Fruit fly (Drosophila melanogaster): ENCODE results near the gene CG1958.
A peak's percentile ranks its signal among the peaks of the same experiment; 100 is the strongest.

Gene CG1958

dm6 chrX:7293133-7293873 lies 26.6 kb downstream of the CG1958 start (continued):
- TF ChIP-seq CG18262 (tag; optimal IDR thresholded peaks at IDR 0.05): peak; percentile 86
- no peak for TF ChIP-seq sc (optimal IDR thresholded peaks at IDR 0.05)
- peak; percentile 72 for TF ChIP-seq sc (GFP tag; optimal IDR thresholded peaks at IDR 0.05)
- TF ChIP-seq CG34422 (GFP tag; IDR thresholded peaks at IDR 0.05): peak; percentile 82
- TF ChIP-seq bab2 (GFP tag; optimal IDR thresholded peaks at IDR 0.05): peak; percentile 74
- peak; percentile 87 for TF ChIP-seq ATbp (GFP tag; optimal IDR thresholded peaks at IDR 0.05)
- TF ChIP-seq fd64A (GFP tag; optimal IDR thresholded peaks at IDR 0.05): peak; percentile 56
- TF ChIP-seq CG17568 (GFP tag; optimal IDR thresholded peaks at IDR 0.05): peak; percentile 64
- TF ChIP-seq CG12391 (tag; optimal IDR thresholded peaks at IDR 0.05): peak; percentile 76
- TF ChIP-seq Awh (GFP tag; IDR thresholded peaks at IDR 0.05): peak; percentile 89
- no peak for TF ChIP-seq vnd (GFP tag; IDR thresholded peaks at IDR 0.05; ENCODE audit: partially characterized antibody)
- peak; percentile 32 for TF ChIP-seq Nf-YC (tag; optimal IDR thresholded peaks at IDR 0.05)
- no peak for TF ChIP-seq chinmo (GFP tag; IDR thresholded peaks at IDR 0.05; ENCODE audit: partially characterized antibody)
- TF ChIP-seq croc (GFP tag; conservative IDR thresholded peaks at IDR 0.05): peak; percentile 87
- TF ChIP-seq fu2 (GFP tag; optimal IDR thresholded peaks at IDR 0.05): peak; percentile 18
- peak; percentile 64 for TF ChIP-seq tgo (GFP tag; IDR thresholded peaks at IDR 0.05)
- peak; percentile 58 for TF ChIP-seq CG7745 (tag; optimal IDR thresholded peaks at IDR 0.05)
- peak; percentile 92 for TF ChIP-seq dmrt11E (tag; optimal IDR thresholded peaks at IDR 0.05)
- TF ChIP-seq BEAF-32 (GFP tag; optimal IDR thresholded peaks at IDR 0.05): no peak
- peak; percentile 67 for TF ChIP-seq org-1 (GFP tag; optimal IDR thresholded peaks at IDR 0.05)
- peak; percentile 73 for TF ChIP-seq CG6254 (GFP tag; optimal IDR thresholded peaks at IDR 0.05)
- TF ChIP-seq CG42726 (GFP tag; IDR thresholded peaks at IDR 0.05; ENCODE audit: partially characterized antibody): no peak
- TF ChIP-seq CG1602 (GFP tag; optimal IDR thresholded peaks at IDR 0.05): peak; percentile 78
- TF ChIP-seq CG31224 (GFP tag; IDR thresholded peaks at IDR 0.05): peak; percentile 44
- TF ChIP-seq psq (GFP tag; optimal IDR thresholded peaks at IDR 0.05): no peak
- TF ChIP-seq CG10431 (GFP tag; optimal IDR thresholded peaks at IDR 0.05): peak; percentile 25
- TF ChIP-seq tna (GFP tag; IDR thresholded peaks at IDR 0.05; ENCODE audit: partially characterized antibody): no peak
- TF ChIP-seq Optix (GFP tag; IDR thresholded peaks at IDR 0.05): peak; percentile 93
- peak; percentile 27 for TF ChIP-seq Meics (GFP tag; optimal IDR thresholded peaks at IDR 0.05)
- peak; percentile 75 for TF ChIP-seq salm (tag; optimal IDR thresholded peaks at IDR 0.05)
- no peak for TF ChIP-seq BtbVII (GFP tag; optimal IDR thresholded peaks at IDR 0.05)
- TF ChIP-seq pho (GFP tag; optimal IDR thresholded peaks at IDR 0.05): peak; percentile 31
- no peak for TF ChIP-seq abd-A (tag; optimal IDR thresholded peaks at IDR 0.05)
- TF ChIP-seq Nf-YA (GFP tag; IDR thresholded peaks at IDR 0.05): peak; percentile 62
- TF ChIP-seq caup (GFP tag; optimal IDR thresholded peaks at IDR 0.05; ENCODE audit: severe bottlenecking): peak; percentile 23
- no peak for TF ChIP-seq rib (GFP tag; IDR thresholded peaks at IDR 0.05)
- TF ChIP-seq HHEX (GFP tag; optimal IDR thresholded peaks at IDR 0.05): peak; percentile 64
- TF ChIP-seq Max (GFP tag; optimal IDR thresholded peaks at IDR 0.05): peak; percentile 33
- TF ChIP-seq twi (tag; optimal IDR thresholded peaks at IDR 0.05): peak; percentile 70
- TF ChIP-seq tap (tag; optimal IDR thresholded peaks at IDR 0.05): peak; percentile 85
- no peak for TF ChIP-seq sima (GFP tag; optimal IDR thresholded peaks at IDR 0.05)
- no peak for TF ChIP-seq Poxn (GFP tag; IDR thresholded peaks at IDR 0.05)
- peak; percentile 36; the same call in 1 of the 3 replicates for TF ChIP-seq CG2889 (GFP tag; IDR thresholded peaks at IDR 0.05)
- TF ChIP-seq CG13123 (GFP tag; optimal IDR thresholded peaks at IDR 0.05): peak; percentile 63
- peak; percentile 95 for TF ChIP-seq zfh1 (GFP tag; IDR thresholded peaks at IDR 0.05)
- TF ChIP-seq CG12659 (GFP tag; optimal IDR thresholded peaks at IDR 0.05): peak; percentile 64
- peak; percentile 90 for TF ChIP-seq Gug (GFP tag; IDR thresholded peaks at IDR 0.05)
- peak; percentile 30 for TF ChIP-seq crol (GFP tag; IDR thresholded peaks at IDR 0.05)
- TF ChIP-seq CG9817 (tag; optimal IDR thresholded peaks at IDR 0.05): peak; percentile 69

Measured in whole organism, embryonic.